Worm (Caenorhabditis elegans) whole organism, young adult: Measurements from ENCODE around the gene C14B9.2.
A peak's percentile ranks its signal among the peaks of the same experiment; 100 is the strongest.

Experiments
- C06A6.2 ChIP-seq: fragments of 200-800 bp; sonication (Bioruptor generic); conservative IDR thresholded peaks from 2 replicates; pipeline ENCODE4 v1.3.6; 2022; ENCODE audit warnings: missing genetic modification characterization, missing compliant biosample characterization
- F23B12.7 ChIP-seq: sonication (generic microtip); optimal IDR thresholded peaks from 2 replicates; lab custom pipeline; 2017; ENCODE audit warnings: missing genetic modification characterization, mild to moderate bottlenecking, missing compliant biosample characterization, antibody characterized with exemption, moderate library complexity; ENCODE audit not compliant: insufficient read depth
- F37B4.10 ChIP-seq: fragments of 200-800 bp; sonication (Bioruptor generic); IDR thresholded peaks from 2 replicates; pipeline ENCODE4 v1.3.6; 2022; ENCODE audit warnings: missing genetic modification characterization, missing compliant biosample characterization
- K11D2.4 ChIP-seq: fragments of 200-800 bp; sonication (Bioruptor generic); IDR thresholded peaks from 2 replicates; pipeline ENCODE4 v1.3.6; 2022; ENCODE audit warnings: missing genetic modification reagents, missing genetic modification characterization, missing compliant biosample characterization
- T26A5.8 ChIP-seq: sonication (generic microtip); optimal IDR thresholded peaks from 2 replicates; lab custom pipeline; 2016; ENCODE audit warnings: missing genetic modification characterization, missing compliant biosample characterization
- Y53F4B.3 ChIP-seq: fragments of 200-800 bp; sonication (Bioruptor generic); IDR thresholded peaks from 2 replicates; pipeline ENCODE4 v1.3.6; 2022; ENCODE audit warnings: missing genetic modification reagents, missing genetic modification characterization, missing compliant biosample characterization
- Y56A3A.18 ChIP-seq: fragments of 200-800 bp; sonication (Bioruptor generic); IDR thresholded peaks from 2 replicates; pipeline ENCODE4 v1.3.6; 2022; ENCODE audit warnings: missing genetic modification reagents, missing genetic modification characterization, missing compliant biosample characterization
- Y67H2A.10 ChIP-seq: fragments of 200-800 bp; sonication (Bioruptor generic); conservative IDR thresholded peaks from 2 replicates; pipeline ENCODE4 v1.3.6; 2022; ENCODE audit warnings: missing genetic modification reagents, missing genetic modification characterization, missing compliant biosample characterization
- akir-1 ChIP-seq: fragments of 200-800 bp; sonication (Bioruptor generic); optimal IDR thresholded peaks from 2 replicates; lab custom pipeline; 2018; ENCODE audit warnings: mild to moderate bottlenecking, missing genetic modification characterization, moderate library complexity, missing compliant biosample characterization
- attf-5 ChIP-seq: fragments of 200-800 bp; sonication (Bioruptor generic); optimal IDR thresholded peaks from 2 replicates; lab custom pipeline; 2018; ENCODE audit warnings: mild to moderate bottlenecking, missing genetic modification characterization, missing compliant biosample characterization
- cebp-1 ChIP-seq, 2 experiments: fragments of 200-800 bp in 1 of 2; sonication (Bioruptor generic) in 1 of 2; sonication (generic microtip) in 1 of 2; IDR thresholded peaks in 1 of 2; optimal IDR thresholded peaks in 1 of 2; 2 replicates each; pipeline versions ENCODE4 v1.3.6 to Lab custom; 2017 to 2022; ENCODE audit warnings: missing compliant biosample characterization in 2 of 2, missing genetic modification characterization in 2 of 2, mild to moderate bottlenecking in 1 of 2, missing genetic modification reagents in 1 of 2, moderate library complexity in 1 of 2
- cebp-2 ChIP-seq: fragments of 200-800 bp; sonication (Bioruptor generic); IDR thresholded peaks from 2 replicates; pipeline ENCODE4 v1.3.6; 2022; ENCODE audit warnings: missing genetic modification characterization, missing compliant biosample characterization
- ceh-27 ChIP-seq: fragments of 200-800 bp; sonication (Bioruptor generic); optimal IDR thresholded peaks from 2 replicates; lab custom pipeline; 2018; ENCODE audit warnings: mild to moderate bottlenecking, missing genetic modification characterization, moderate library complexity, missing compliant biosample characterization
- ceh-79 ChIP-seq: sonication (generic microtip); optimal IDR thresholded peaks from 2 replicates; lab custom pipeline; 2017; ENCODE audit warnings: mild to moderate bottlenecking, missing genetic modification characterization, missing compliant biosample characterization
- ceh-91 ChIP-seq: fragments of 200-800 bp; sonication (Bioruptor generic); IDR thresholded peaks from 2 replicates; pipeline ENCODE4 v1.3.6; 2022; ENCODE audit warnings: missing genetic modification reagents, missing genetic modification characterization, missing compliant biosample characterization
- dox-1 ChIP-seq: fragments of 200-800 bp; sonication (Bioruptor generic); IDR thresholded peaks from 2 replicates; pipeline ENCODE4 v1.3.6; 2022; ENCODE audit warnings: missing genetic modification reagents, missing genetic modification characterization, missing compliant biosample characterization
- dpff-1 ChIP-seq: sonication (generic microtip); optimal IDR thresholded peaks from 2 replicates; lab custom pipeline; 2017; ENCODE audit warnings: mild to moderate bottlenecking, missing genetic modification characterization, missing compliant biosample characterization
- ekl-4 ChIP-seq: fragments of 200-800 bp; sonication (Bioruptor generic); IDR thresholded peaks from 2 replicates; pipeline ENCODE4 v1.3.6; 2022; ENCODE audit warnings: missing genetic modification reagents, missing genetic modification characterization, missing compliant biosample characterization
- fkh-3 ChIP-seq: sonication (generic microtip); optimal IDR thresholded peaks from 2 replicates; lab custom pipeline; 2016; ENCODE audit warnings: mild to moderate bottlenecking, missing genetic modification characterization, missing compliant biosample characterization
- gei-17 ChIP-seq: fragments of 200-800 bp; sonication (Bioruptor generic); optimal IDR thresholded peaks from 2 replicates; lab custom pipeline; 2018; ENCODE audit warnings: mild to moderate bottlenecking, missing genetic modification characterization, missing compliant biosample characterization
- hlh-12 ChIP-seq: sonication (generic microtip); optimal IDR thresholded peaks from 2 replicates; lab custom pipeline; 2016; ENCODE audit warnings: missing genetic modification characterization, missing compliant biosample characterization
- hmg-1.2 ChIP-seq: fragments of 200-800 bp; sonication (Bioruptor generic); IDR thresholded peaks from 2 replicates; pipeline ENCODE4 v1.3.6; 2022; ENCODE audit warnings: missing genetic modification reagents, missing genetic modification characterization, missing compliant biosample characterization
- hrde-1 ChIP-seq: sonication (generic microtip); optimal IDR thresholded peaks from 2 replicates; lab custom pipeline; 2016; ENCODE audit warnings: missing genetic modification characterization, mild to moderate bottlenecking, missing compliant biosample characterization, moderate library complexity, missing genotype, missing genetic modification reagents, borderline replicate concordance
- hsf-1 ChIP-seq: fragments of 200-800 bp; sonication (Bioruptor generic); IDR thresholded peaks from 2 replicates; pipeline ENCODE4 v1.3.6; 2022; ENCODE audit warnings: missing genetic modification reagents, missing genetic modification characterization, missing compliant biosample characterization
- lin-40 ChIP-seq: sonication (generic microtip); optimal IDR thresholded peaks from 2 replicates; lab custom pipeline; 2016; ENCODE audit warnings: missing genetic modification characterization, mild to moderate bottlenecking, missing compliant biosample characterization, missing genotype, missing genetic modification reagents
- lir-1 ChIP-seq: fragments of 200-800 bp; sonication (Bioruptor generic); conservative IDR thresholded peaks from 2 replicates; pipeline ENCODE4 v1.3.6; 2022; ENCODE audit warnings: missing genetic modification reagents, missing genetic modification characterization, missing compliant biosample characterization
- madf-3 ChIP-seq: fragments of 200-800 bp; sonication (Bioruptor generic); IDR thresholded peaks from 2 replicates; pipeline ENCODE4 v1.3.6; 2022; ENCODE audit warnings: missing genetic modification reagents, missing genetic modification characterization, missing compliant biosample characterization
- mcd-1 ChIP-seq: fragments of 200-800 bp; sonication (Bioruptor generic); IDR thresholded peaks from 2 replicates; pipeline ENCODE4 v1.3.6; 2022; ENCODE audit warnings: missing genetic modification reagents, missing genetic modification characterization, missing compliant biosample characterization
- mes-4 ChIP-seq: sonication (generic microtip); optimal IDR thresholded peaks from 2 replicates; lab custom pipeline; 2016; ENCODE audit warnings: missing genotype, missing genetic modification characterization, missing compliant biosample characterization
- mxl-1 ChIP-seq: sonication (generic microtip); optimal IDR thresholded peaks from 2 replicates; lab custom pipeline; 2016; ENCODE audit warnings: missing genetic modification characterization, missing compliant biosample characterization
- nhr-27 ChIP-seq: fragments of 200-800 bp; sonication (Bioruptor generic); optimal IDR thresholded peaks from 2 replicates; lab custom pipeline; 2018; ENCODE audit warnings: mild to moderate bottlenecking, missing genetic modification characterization, moderate library complexity, missing compliant biosample characterization
- nhr-80 ChIP-seq: sonication (generic microtip); optimal IDR thresholded peaks from 2 replicates; lab custom pipeline; 2016; ENCODE audit warnings: missing genetic modification characterization, missing compliant biosample characterization
- pbrm-1 ChIP-seq: fragments of 200-800 bp; sonication (Bioruptor generic); IDR thresholded peaks from 2 replicates; pipeline ENCODE4 v1.3.6; 2022; ENCODE audit warnings: missing genetic modification reagents, missing genetic modification characterization, missing compliant biosample characterization
- rec-8 ChIP-seq, 2 experiments: sonication (generic microtip); optimal IDR thresholded peaks; 2 replicates each; lab custom pipeline; 2016; ENCODE audit warnings: mild to moderate bottlenecking in 2 of 2, missing genetic modification characterization in 2 of 2, missing genetic modification reagents in 2 of 2, missing genotype in 2 of 2, missing biosample characterization in 1 of 2, missing compliant biosample characterization in 1 of 2, moderate library complexity in 1 of 2
- rpc-1 ChIP-seq, 2 experiments: fragments of 150-350 bp in 1 of 2; sonication (generic microtip) in 1 of 2; optimal IDR thresholded peaks; 2 replicates each; lab custom pipeline; 2014 to 2018; ENCODE audit warnings: missing biosample characterization in 1 of 2, missing genetic modification characterization in 1 of 2, missing genetic modification reagents in 1 of 2, missing genotype in 1 of 2
- snpc-1.3 ChIP-seq: sonication (generic microtip); optimal IDR thresholded peaks from 2 replicates; lab custom pipeline; 2017; ENCODE audit warnings: missing genetic modification characterization, mild to moderate bottlenecking, missing compliant biosample characterization, antibody characterized with exemption, moderate library complexity, missing genotype, missing genetic modification reagents; ENCODE audit not compliant: insufficient read depth
- snpc-3.4 ChIP-seq: sonication (generic microtip); optimal IDR thresholded peaks from 2 replicates; lab custom pipeline; 2017; ENCODE audit warnings: missing genetic modification characterization, mild to moderate bottlenecking, missing compliant biosample characterization, antibody characterized with exemption, moderate library complexity, missing genotype, missing genetic modification reagents
- somi-1 ChIP-seq: fragments of 200-800 bp; sonication (Bioruptor generic); optimal IDR thresholded peaks from 2 replicates; lab custom pipeline; 2018; ENCODE audit warnings: mild to moderate bottlenecking, missing genetic modification characterization, missing compliant biosample characterization
- sptf-2 ChIP-seq: fragments of 200-800 bp; sonication (Bioruptor generic); optimal IDR thresholded peaks from 2 replicates; lab custom pipeline; 2018; ENCODE audit warnings: mild to moderate bottlenecking, missing genetic modification characterization, missing compliant biosample characterization
- ztf-6 ChIP-seq: fragments of 200-800 bp; sonication (Bioruptor generic); IDR thresholded peaks from 2 replicates; pipeline ENCODE4 v1.3.6; 2022; ENCODE audit warnings: missing genetic modification reagents, missing genetic modification characterization, missing compliant biosample characterization

The C14B9.2 gene

ce11 chrIII:8093079-8093623 is 40.3 kb upstream of the C14B9.2 start, which contains the start of gene K06H7.2:
TSS of gene K06H7.2 (plus strand) at chrIII:8093573.
- no peak for TF ChIP-seq Y56A3A.18 (GFP tag; lab: Robert Waterston, UW)
- TF ChIP-seq F23B12.7 (tag; lab: Kevin White, UChicago), result no peak
- TF ChIP-seq ceh-27 (GFP tag; lab: Kevin White, UChicago), result peak; percentile 4
- TF ChIP-seq nhr-80 (tag; lab: Kevin White, UChicago), result peak; percentile 38
- TF ChIP-seq attf-5 (GFP tag; lab: Kevin White, UChicago), result peak; percentile 79
- TF ChIP-seq lin-40 (tag; lab: Kevin White, UChicago), result peak; percentile 4
- 0 out of 2 replicates have a peak, but pooled peaks have one; percentile 12 for TF ChIP-seq hmg-1.2
- TF ChIP-seq mcd-1 (GFP tag; lab: Robert Waterston, UW), result peak; percentile 79

- TF ChIP-seq F37B4.10 (GFP tag; lab: Robert Waterston, UW), result no peak
- no peak for TF ChIP-seq rpc-1 (optimal IDR thresholded peaks at IDR 0.05; lab: Kevin White, UChicago)
- TF ChIP-seq rpc-1 (tag; optimal IDR thresholded peaks at IDR 0.05; lab: Kevin White, UChicago), result no peak
- no peak for TF ChIP-seq ceh-91 (GFP tag; lab: Robert Waterston, UW)
- no peak for TF ChIP-seq gei-17
- TF ChIP-seq fkh-3 (tag; lab: Kevin White, UChicago), result no peak
- TF ChIP-seq snpc-3.4 (tag; lab: Kevin White, UChicago), result no peak
- TF ChIP-seq ekl-4 (GFP tag; lab: Robert Waterston, UW), result no peak
- no peak for TF ChIP-seq madf-3 (GFP tag; lab: Robert Waterston, UW)
- TF ChIP-seq akir-1, result no peak
- no peak for TF ChIP-seq hsf-1 (GFP tag; lab: Robert Waterston, UW)
- TF ChIP-seq Y53F4B.3, result no peak
- no peak for TF ChIP-seq hrde-1 (tag; lab: Kevin White, UChicago)
- TF ChIP-seq nhr-27 (tag; lab: Kevin White, UChicago), result no peak
- TF ChIP-seq K11D2.4, result no peak
- TF ChIP-seq dox-1 (GFP tag; lab: Robert Waterston, UW), result no peak
- no peak for TF ChIP-seq lin-40 (tag; lab: Kevin White, UChicago)
- TF ChIP-seq, all 124 proteins: peak for 0
Observed at ce11 chrIII:8098116-8098515, 35.3 kb upstream of the C14B9.2 start, which contains the start of gene K06H7.8. TSS of gene K06H7.8 (minus strand) at chrIII:8098216.

ce11 chrIII:8099022-8099421 is 34.4 kb upstream of the C14B9.2 start, which contains the start of gene K06H7.1:
TSS of gene K06H7.1 (plus strand) at chrIII:8099322.
- no peak for TF ChIP-seq cebp-1 (GFP tag; IDR thresholded peaks at IDR 0.05; lab: Robert Waterston, UW)
- TF ChIP-seq cebp-1 (tag; optimal IDR thresholded peaks at IDR 0.05; lab: Kevin White, UChicago), result no peak
- TF ChIP-seq hlh-12 (tag; lab: Kevin White, UChicago), result no peak
- no peak for TF ChIP-seq T26A5.8 (tag; lab: Kevin White, UChicago)
- no peak for TF ChIP-seq ceh-79 (tag; lab: Kevin White, UChicago)
- no peak for TF ChIP-seq ceh-27 (GFP tag; lab: Kevin White, UChicago)
- TF ChIP-seq snpc-1.3 (tag; lab: Kevin White, UChicago), result no peak
- TF ChIP-seq C06A6.2 (GFP tag; lab: Robert Waterston, UW), result no peak
- TF ChIP-seq rec-8 (tag; optimal IDR thresholded peaks at IDR 0.05; lab: Kevin White, UChicago), result no peak
- no peak for TF ChIP-seq cebp-2 (GFP tag; lab: Robert Waterston, UW)
- no peak for TF ChIP-seq somi-1
- TF ChIP-seq Y67H2A.10 (GFP tag; lab: Robert Waterston, UW), result no peak
- TF ChIP-seq pbrm-1, result no peak
- no peak for TF ChIP-seq Y56A3A.18 (GFP tag; lab: Robert Waterston, UW)
- TF ChIP-seq ceh-91 (GFP tag; lab: Robert Waterston, UW), result no peak
- no peak for TF ChIP-seq ztf-6
- no peak for TF ChIP-seq mxl-1 (tag; lab: Kevin White, UChicago)
- TF ChIP-seq lir-1 (GFP tag; lab: Robert Waterston, UW), result no peak
- TF ChIP-seq sptf-2 (GFP tag; lab: Kevin White, UChicago), result no peak
- TF ChIP-seq dpff-1 (tag; lab: Kevin White, UChicago), result no peak
- no peak for TF ChIP-seq mes-4 (tag; lab: Kevin White, UChicago)
